Fruit fly (Drosophila melanogaster) whole organism, adult: ENCODE results near the gene CG32457.

Experiments used
- CG11617 ChIP-seq: fragments of 200-800 bp; sonication (Bioruptor generic); optimal IDR thresholded peaks from 2 replicates; lab custom pipeline; 2017; ENCODE audit warnings: mild to moderate bottlenecking, missing biosample characterization, missing genetic modification reagents, missing genetic modification characterization
- ovo ChIP-seq: fragments of 200-800 bp; sonication (Bioruptor generic); optimal IDR thresholded peaks from 2 replicates; lab custom pipeline; 2016; ENCODE audit warnings: missing biosample characterization, missing genetic modification characterization
- pad ChIP-seq: fragments of 200-800 bp; sonication (Bioruptor generic); optimal IDR thresholded peaks from 3 replicates; lab custom pipeline; 2017; ENCODE audit warnings: missing biosample characterization, missing genetic modification characterization, mild to moderate bottlenecking, moderate library complexity, missing genetic modification reagents

DNA sequence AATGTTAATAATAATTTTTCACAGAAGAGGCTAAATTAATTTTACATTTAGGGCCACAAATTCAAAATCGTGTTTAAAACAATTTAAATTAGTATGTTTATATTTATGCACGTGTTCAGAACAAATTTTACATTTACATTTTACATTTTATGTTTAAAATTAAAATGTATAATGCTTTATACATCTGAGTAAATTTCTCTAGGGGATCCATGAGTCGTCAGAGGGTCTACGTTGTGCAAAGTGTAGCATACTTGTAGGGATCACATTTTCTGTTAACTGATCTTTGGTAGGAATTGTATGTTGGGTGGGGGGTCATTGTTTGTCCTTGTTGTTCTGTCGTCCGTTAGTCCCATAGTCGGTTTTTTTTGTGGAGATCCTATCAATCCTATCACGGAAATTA lies 5.4 kb upstream of the CG32457 start:
- TF ChIP-seq ovo (GFP tag; lab: Kevin White, UChicago) (no peak), pad (no peak), CG11617 (GFP tag; lab: Kevin White, UChicago) (no peak)
